Fruit fly (Drosophila melanogaster): ENCODE results near the gene yellow-h.

Gene yellow-h

DNA sequence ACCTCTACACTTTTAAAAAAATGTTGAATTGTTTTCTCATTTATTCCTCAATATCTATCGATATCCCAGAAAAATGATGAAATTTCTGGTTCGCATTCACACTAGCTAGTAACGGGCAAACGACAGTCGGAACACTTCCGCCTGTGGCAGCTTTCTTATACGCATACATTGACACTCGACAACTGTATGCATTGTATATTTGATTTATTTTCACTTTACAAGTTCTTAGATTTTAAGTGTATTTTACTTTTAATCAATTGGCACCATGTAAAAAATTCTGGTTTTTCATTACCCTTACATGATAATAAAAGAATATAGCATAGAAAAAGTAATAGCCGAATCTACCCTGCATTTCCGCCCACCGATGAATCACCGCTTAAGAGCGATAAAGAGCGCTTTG is 46.9 kb upstream of the yellow-h start (continued):
- TF ChIP-seq CG1233 (GFP tag; optimal IDR thresholded peaks at IDR 0.05) (no peak), Awh (GFP tag; IDR thresholded peaks at IDR 0.05) (no peak), klu (GFP tag; IDR thresholded peaks at IDR 0.05) (no peak), CG32532 (GFP tag; IDR thresholded peaks at IDR 0.05) (no peak), phol (tag; optimal IDR thresholded peaks at IDR 0.05) (peak; percentile 25), CG9876 (GFP tag; optimal IDR thresholded peaks at IDR 0.05) (no peak), Ets65A (GFP tag) (peak; percentile 93), Ets97D (GFP tag; optimal IDR thresholded peaks at IDR 0.05) (peak; percentile 33), CG14667 (GFP tag; IDR thresholded peaks at IDR 0.05) (no peak), CG13296 (GFP tag; optimal IDR thresholded peaks at IDR 0.05) (peak; percentile 0), CG12104 (GFP tag; optimal IDR thresholded peaks at IDR 0.05) (no peak), ci (GFP tag; IDR thresholded peaks at IDR 0.05) (no peak), CG7357 (GFP tag; IDR thresholded peaks at IDR 0.05) (peak; percentile 90), CG16863 (GFP tag; optimal IDR thresholded peaks at IDR 0.05) (no peak), CG30020 (tag; optimal IDR thresholded peaks at IDR 0.05) (peak; percentile 95), ase (GFP tag; IDR thresholded peaks at IDR 0.05) (no peak), tin (GFP tag; optimal IDR thresholded peaks at IDR 0.05) (no peak), Sry-δ (GFP tag; optimal IDR thresholded peaks at IDR 0.05) (peak; percentile 7), pzg (GFP tag; optimal IDR thresholded peaks at IDR 0.05) (peak; percentile 15), CG17612 (GFP tag; IDR thresholded peaks at IDR 0.05) (no peak), vnd (GFP tag; IDR thresholded peaks at IDR 0.05; ENCODE audit: partially characterized antibody) (no peak), seq (GFP tag; IDR thresholded peaks at IDR 0.05) (0 out of 2 replicates have a peak, but pooled peaks have one; percentile 8), kay (GFP tag; optimal IDR thresholded peaks at IDR 0.05) (peak; percentile 7), jumu (GFP tag; optimal IDR thresholded peaks at IDR 0.05) (no peak), CG34376 (GFP tag; optimal IDR thresholded peaks at IDR 0.05) (peak; percentile 1), CG1024 (GFP tag; IDR thresholded peaks at IDR 0.05) (peak; percentile 84), Xrp1 (GFP tag; IDR thresholded peaks at IDR 0.05) (no peak), Hmx (GFP tag; optimal IDR thresholded peaks at IDR 0.05) (no peak), Med (GFP tag) (peak; percentile 80), ab (GFP tag; optimal IDR thresholded peaks at IDR 0.05) (no peak), ssp (GFP tag; IDR thresholded peaks at IDR 0.05) (peak; percentile 90), gem (tag; optimal IDR thresholded peaks at IDR 0.05) (peak; percentile 5), CG6683 (GFP tag; optimal IDR thresholded peaks at IDR 0.05) (no peak), eve (GFP tag; optimal IDR thresholded peaks at IDR 0.05) (peak in 1 of 2 experiments; percentile 21), dmrt11E (tag; optimal IDR thresholded peaks at IDR 0.05) (no peak)

DNA sequence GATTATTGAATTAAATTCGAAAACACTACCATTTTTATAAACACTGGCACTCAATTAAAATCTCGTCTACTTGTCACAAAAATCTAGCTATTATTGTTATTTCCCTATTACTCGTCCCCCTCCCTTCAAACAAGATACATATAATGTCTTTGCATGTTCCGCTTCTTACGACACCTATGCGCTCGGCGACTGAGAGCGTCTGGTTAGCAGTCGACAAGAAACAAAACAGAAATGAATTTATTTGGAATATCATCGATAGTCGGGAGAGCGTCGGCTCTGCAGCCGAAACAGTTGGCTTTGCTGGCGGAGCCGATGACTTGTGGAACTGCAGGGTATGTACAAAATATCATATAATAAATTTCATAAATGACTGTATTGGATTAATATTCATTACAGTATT is 46.1 kb upstream of the yellow-h start:
- peak; percentile 53 for TF ChIP-seq sens (GFP tag)
- TF ChIP-seq CG6175 (GFP tag; IDR thresholded peaks at IDR 0.05) = no peak
- no peak for TF ChIP-seq gfzf (GFP tag; optimal IDR thresholded peaks at IDR 0.05)
- TF ChIP-seq klu (GFP tag; IDR thresholded peaks at IDR 0.05) = no peak
- TF ChIP-seq CG16779 (GFP tag; IDR thresholded peaks at IDR 0.05) = no peak
- no peak for TF ChIP-seq Jarid2 (GFP tag; optimal IDR thresholded peaks at IDR 0.05)
- TF ChIP-seq Dip2 (GFP tag; IDR thresholded peaks at IDR 0.05) = no peak
- no peak for TF ChIP-seq cad (GFP tag; optimal IDR thresholded peaks at IDR 0.05)
- no peak for TF ChIP-seq CG11398 (GFP tag; optimal IDR thresholded peaks at IDR 0.05)
- no peak for TF ChIP-seq shn (GFP tag; optimal IDR thresholded peaks at IDR 0.05)
- no peak for TF ChIP-seq CG14014 (GFP tag; IDR thresholded peaks at IDR 0.05)
- TF ChIP-seq Poxn (GFP tag; IDR thresholded peaks at IDR 0.05) = no peak
- TF ChIP-seq CG4360 (GFP tag; IDR thresholded peaks at IDR 0.05) = no peak
- TF ChIP-seq Asciz (GFP tag; optimal IDR thresholded peaks at IDR 0.05) = no peak
- no peak for TF ChIP-seq Fer3 (tag; optimal IDR thresholded peaks at IDR 0.05)
- TF ChIP-seq pita (GFP tag; optimal IDR thresholded peaks at IDR 0.05) = no peak
- no peak for TF ChIP-seq Hmx (GFP tag; optimal IDR thresholded peaks at IDR 0.05)
- TF ChIP-seq E2f2 (GFP tag; IDR thresholded peaks at IDR 0.05) = no peak
- TF ChIP-seq CG9876 (GFP tag; optimal IDR thresholded peaks at IDR 0.05) = no peak
- TF ChIP-seq CG4404 (GFP tag; IDR thresholded peaks at IDR 0.05) = no peak
- TF ChIP-seq CG9932 (GFP tag; IDR thresholded peaks at IDR 0.05) = no peak
- no peak for TF ChIP-seq CG13296 (GFP tag; optimal IDR thresholded peaks at IDR 0.05)
- no peak for TF ChIP-seq CG8478 (optimal IDR thresholded peaks at IDR 0.05)
- no peak for TF ChIP-seq CG17385 (GFP tag; optimal IDR thresholded peaks at IDR 0.05)

All from whole organism, embryonic.